Worm (Caenorhabditis elegans) whole organism, L3 larva: Measurements from ENCODE around the gene F17A9.4.

Experiments
- R02D3.7 ChIP-seq: fragments of 150-350 bp; optimal IDR thresholded peaks from 2 replicates; lab custom pipeline; 2014; ENCODE audit warnings: missing biosample characterization, missing genetic modification characterization
- ZK546.5 ChIP-seq: sonication (generic microtip); optimal IDR thresholded peaks from 2 replicates; lab custom pipeline; 2017; ENCODE audit warnings: missing biosample characterization, missing genetic modification characterization
- aly-2 ChIP-seq: fragments of 150-350 bp; optimal IDR thresholded peaks from 2 replicates; lab custom pipeline; 2014; ENCODE audit warnings: missing biosample characterization, missing genetic modification characterization
- ama-1 ChIP-seq: fragments of 150-350 bp; optimal IDR thresholded peaks from 2 replicates; lab custom pipeline; 2018
- ceh-16 ChIP-seq: sonication (generic microtip); optimal IDR thresholded peaks from 2 replicates; lab custom pipeline; 2017; ENCODE audit warnings: missing biosample characterization, missing genetic modification characterization
- ceh-82 ChIP-seq: fragments of 150-350 bp; optimal IDR thresholded peaks from 2 replicates; lab custom pipeline; 2014; ENCODE audit warnings: missing biosample characterization, missing genetic modification characterization
- ceh-9 ChIP-seq: sonication (generic microtip); optimal IDR thresholded peaks from 2 replicates; lab custom pipeline; 2018; ENCODE audit warnings: missing biosample characterization, missing genetic modification characterization
- daf-12 ChIP-seq: fragments of 150-350 bp; optimal IDR thresholded peaks from 2 replicates; lab custom pipeline; 2014; ENCODE audit warnings: missing biosample characterization, missing genetic modification reagents, missing genetic modification characterization
- egl-27 ChIP-seq: sonication (generic microtip); optimal IDR thresholded peaks from 4 replicates; lab custom pipeline; 2017; ENCODE audit warnings: missing biosample characterization, missing genetic modification reagents, missing genetic modification characterization
- elt-1 ChIP-seq: fragments of 150-350 bp; optimal IDR thresholded peaks from 2 replicates; lab custom pipeline; 2014; ENCODE audit warnings: missing biosample characterization, missing genetic modification characterization
- elt-2 ChIP-seq: sonication (generic microtip); optimal IDR thresholded peaks from 2 replicates; lab custom pipeline; 2016; ENCODE audit warnings: missing genetic modification reagents, mild to moderate bottlenecking, missing genetic modification characterization, missing compliant biosample characterization
- elt-3 ChIP-seq, 3 experiments: fragments of 150-350 bp in 1 of 3; sonication (generic microtip) in 2 of 3; optimal IDR thresholded peaks; 2 replicates in 2 of 3; 4 replicates in 1 of 3; lab custom pipeline; 2014 to 2017; ENCODE audit warnings: missing biosample characterization in 3 of 3, missing genetic modification characterization in 3 of 3
- eor-1 ChIP-seq, 2 experiments: fragments of 150-350 bp; optimal IDR thresholded peaks; 2 replicates each; lab custom pipeline; 2014 to 2018; ENCODE audit warnings: missing biosample characterization in 2 of 2, missing genetic modification characterization in 2 of 2
- fkh-10 ChIP-seq: sonication (generic microtip); optimal IDR thresholded peaks from 2 replicates; lab custom pipeline; 2017; ENCODE audit warnings: missing biosample characterization, missing genetic modification reagents, missing genetic modification characterization
- fkh-2 ChIP-seq: fragments of 150-350 bp; optimal IDR thresholded peaks from 2 replicates; lab custom pipeline; 2014; ENCODE audit warnings: missing biosample characterization, missing genetic modification reagents, missing genetic modification characterization
- fos-1 ChIP-seq: fragments of 150-350 bp; optimal IDR thresholded peaks from 2 replicates; lab custom pipeline; 2014; ENCODE audit warnings: missing biosample characterization, missing genetic modification characterization
- hmg-11 ChIP-seq: sonication (generic microtip); optimal IDR thresholded peaks from 2 replicates; lab custom pipeline; 2016; ENCODE audit warnings: missing genetic modification characterization, missing compliant biosample characterization
- jun-1 ChIP-seq: fragments of 150-350 bp; optimal IDR thresholded peaks from 2 replicates; lab custom pipeline; 2014; ENCODE audit warnings: missing biosample characterization, missing genetic modification reagents, missing genetic modification characterization
- lin-15B ChIP-seq: fragments of 150-350 bp; optimal IDR thresholded peaks from 2 replicates; lab custom pipeline; 2014; ENCODE audit warnings: missing biosample characterization, missing genetic modification characterization
- lin-39 ChIP-seq: fragments of 150-350 bp; optimal IDR thresholded peaks from 2 replicates; lab custom pipeline; 2018; ENCODE audit warnings: missing biosample characterization, missing genetic modification reagents, missing genetic modification characterization
- lsy-12 ChIP-seq: sonication (generic microtip); optimal IDR thresholded peaks from 2 replicates; lab custom pipeline; 2016; ENCODE audit warnings: mild to moderate bottlenecking, missing genetic modification characterization, missing compliant biosample characterization
- mdl-1 ChIP-seq: fragments of 150-350 bp; optimal IDR thresholded peaks from 2 replicates; lab custom pipeline; 2014; ENCODE audit warnings: missing biosample characterization, missing genetic modification characterization
- mml-1 ChIP-seq: fragments of 150-350 bp; sonication (generic microtip); optimal IDR thresholded peaks from 3 replicates; lab custom pipeline; 2014; ENCODE audit warnings: missing biosample characterization, missing genetic modification characterization
- nfya-1 ChIP-seq: sonication (generic microtip); optimal IDR thresholded peaks from 2 replicates; lab custom pipeline; 2017; ENCODE audit warnings: missing genetic modification characterization, mild to moderate bottlenecking, missing compliant biosample characterization, antibody characterized with exemption, moderate library complexity; ENCODE audit not compliant: insufficient read depth
- nhr-11 ChIP-seq: fragments of 150-350 bp; optimal IDR thresholded peaks from 2 replicates; lab custom pipeline; 2014; ENCODE audit warnings: missing biosample characterization, missing genetic modification characterization
- nhr-12 ChIP-seq: fragments of 150-350 bp; optimal IDR thresholded peaks from 2 replicates; lab custom pipeline; 2014; ENCODE audit warnings: missing biosample characterization, missing genetic modification characterization
- nhr-237 ChIP-seq: fragments of 150-350 bp; optimal IDR thresholded peaks from 2 replicates; lab custom pipeline; 2014; ENCODE audit warnings: missing biosample characterization, missing genetic modification characterization
- nhr-25 ChIP-seq: sonication (generic microtip); optimal IDR thresholded peaks from 2 replicates; lab custom pipeline; 2017; ENCODE audit warnings: missing biosample characterization, missing genetic modification characterization
- nhr-28 ChIP-seq: fragments of 150-350 bp; optimal IDR thresholded peaks from 2 replicates; lab custom pipeline; 2014; ENCODE audit warnings: missing biosample characterization, missing genetic modification characterization
- nhr-43 ChIP-seq: sonication (generic microtip); optimal IDR thresholded peaks from 2 replicates; lab custom pipeline; 2016; ENCODE audit warnings: mild to moderate bottlenecking, missing genetic modification characterization, missing compliant biosample characterization; ENCODE audit not compliant: poor library complexity, severe bottlenecking
- nhr-67 ChIP-seq: fragments of 150-350 bp; optimal IDR thresholded peaks from 2 replicates; lab custom pipeline; 2014; ENCODE audit warnings: missing biosample characterization, missing genetic modification characterization
- nhr-76 ChIP-seq: fragments of 150-350 bp; sonication (generic microtip); optimal IDR thresholded peaks from 5 replicates; lab custom pipeline; 2014; ENCODE audit warnings: missing biosample characterization, missing genetic modification characterization
- nhr-77 ChIP-seq: fragments of 150-350 bp; optimal IDR thresholded peaks from 2 replicates; lab custom pipeline; 2014; ENCODE audit warnings: missing biosample characterization, missing genetic modification characterization
- pha-4 ChIP-seq: fragments of 150-350 bp; optimal IDR thresholded peaks from 2 replicates; lab custom pipeline; 2014; ENCODE audit warnings: missing biosample characterization, missing genetic modification reagents, missing genetic modification characterization
- pqm-1 ChIP-seq: fragments of 150-350 bp; optimal IDR thresholded peaks from 2 replicates; lab custom pipeline; 2017; ENCODE audit warnings: missing biosample characterization, missing genetic modification characterization, inconsistent platforms
- snpc-4 ChIP-seq: fragments of 150-350 bp; optimal IDR thresholded peaks from 2 replicates; lab custom pipeline; 2014; ENCODE audit warnings: missing biosample characterization, missing genetic modification characterization
- tbx-2 ChIP-seq: sonication (generic microtip); optimal IDR thresholded peaks from 2 replicates; lab custom pipeline; 2016; ENCODE audit warnings: mild to moderate bottlenecking, missing genetic modification characterization, missing compliant biosample characterization
- unc-62 ChIP-seq: fragments of 150-350 bp; sonication (generic microtip); optimal IDR thresholded peaks from 4 replicates; lab custom pipeline; 2014; ENCODE audit warnings: missing biosample characterization, missing genetic modification reagents, missing genetic modification characterization
- zag-1 ChIP-seq: fragments of 150-350 bp; optimal IDR thresholded peaks from 2 replicates; lab custom pipeline; 2014; ENCODE audit warnings: missing biosample characterization, missing genetic modification characterization
- ztf-11 ChIP-seq: fragments of 150-350 bp; optimal IDR thresholded peaks from 2 replicates; lab custom pipeline; 2014; ENCODE audit warnings: missing biosample characterization, missing genetic modification characterization
- ztf-4 ChIP-seq: fragments of 150-350 bp; optimal IDR thresholded peaks from 2 replicates; lab custom pipeline; 2014; ENCODE audit warnings: missing biosample characterization, missing genetic modification characterization

The F17A9.4 gene

ce11 chrV:6121659-6122058 is 11.2 kb upstream of the F17A9.4 start:
- no peak for TF ChIP-seq lsy-12
- no peak for TF ChIP-seq nhr-237 (tag; lab: Kevin White, UChicago)
- no peak for TF ChIP-seq lin-15B (tag; lab: Kevin White, UChicago)
- no peak for TF ChIP-seq pqm-1 (tag; lab: Kevin White, UChicago)
- TF ChIP-seq nhr-25 (tag; lab: Kevin White, UChicago), result no peak
- no peak for TF ChIP-seq daf-12 (tag; lab: Kevin White, UChicago)
- no peak for TF ChIP-seq mdl-1
- TF ChIP-seq hmg-11, result no peak

DNA sequence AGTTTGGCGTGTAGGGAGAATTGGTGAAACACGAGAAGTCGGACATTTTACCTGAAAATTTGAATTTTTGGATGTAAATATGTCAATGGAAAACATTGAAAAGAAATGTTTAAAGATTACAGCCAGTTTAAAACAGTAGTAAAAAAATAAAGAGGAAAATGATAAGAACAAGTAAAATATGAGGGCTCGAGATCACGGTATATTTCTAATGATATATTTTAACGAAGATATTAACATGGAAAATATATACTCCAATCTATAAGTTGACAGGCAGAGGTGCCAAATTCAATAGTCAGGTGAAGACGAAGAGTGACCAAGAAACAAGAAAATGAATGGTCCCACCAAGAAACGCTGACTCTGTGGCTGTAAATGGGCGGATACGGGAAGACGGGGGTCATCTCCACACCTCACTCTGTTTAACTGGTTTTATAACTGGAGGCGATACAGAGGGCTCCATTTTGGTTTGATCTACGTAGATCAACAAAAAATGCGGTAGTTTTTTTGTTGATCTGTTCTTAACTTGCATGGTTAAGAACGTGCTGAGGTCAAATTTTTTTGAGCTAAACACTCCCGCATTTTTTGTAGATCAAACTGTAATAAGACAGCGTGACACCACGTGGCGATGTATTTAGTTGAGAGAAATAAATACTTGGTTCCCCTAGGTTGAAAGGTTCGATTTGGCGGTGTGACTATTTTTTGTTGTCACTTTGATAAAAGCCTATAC is 9.9 kb upstream of the F17A9.4 start, which contains the start of gene ceh-49:
Gene ceh-49, minus strand, starts transcription at position 51 of the 724 bp plus-strand sequence.
- TF ChIP-seq fkh-10 (GFP tag; lab: Kevin White, UChicago) (no peak), nhr-76 (tag; lab: Kevin White, UChicago) (no peak), eor-1 (tag; optimal IDR thresholded peaks at IDR 0.05; lab: Kevin White, UChicago) (no peak), lsy-12 (no peak), pqm-1 (tag; lab: Kevin White, UChicago) (no peak), elt-3 (tag; optimal IDR thresholded peaks at IDR 0.05; lab: Kevin White, UChicago) (no peak), nhr-67 (tag; lab: Kevin White, UChicago) (no peak), nhr-43 (no peak), ZK546.5 (tag; lab: Kevin White, UChicago) (no peak), unc-62 (no peak), nhr-237 (tag; lab: Kevin White, UChicago) (no peak), elt-2 (no peak), hmg-11 (no peak), nhr-28 (no peak)

ce11 chrV:6117013-6117412 is 6.6 kb upstream of the F17A9.4 start:
- TF ChIP-seq daf-12 (tag; lab: Kevin White, UChicago) (no peak), lin-15B (tag; lab: Kevin White, UChicago) (no peak), hmg-11 (no peak), elt-2 (no peak), pha-4 (tag; lab: Kevin White, UChicago) (no peak), nhr-67 (tag; lab: Kevin White, UChicago) (no peak), eor-1 (tag; optimal IDR thresholded peaks at IDR 0.05; lab: Kevin White, UChicago) (no peak), ZK546.5 (tag; lab: Kevin White, UChicago) (no peak), aly-2 (tag; lab: Kevin White, UChicago) (no peak), elt-3 (tag; optimal IDR thresholded peaks at IDR 0.05; lab: Kevin White, UChicago) (no peak), nhr-12 (tag; lab: Kevin White, UChicago) (no peak), ceh-82 (tag; lab: Kevin White, UChicago) (no peak), ztf-4 (tag; lab: Kevin White, UChicago) (no peak)

DNA sequence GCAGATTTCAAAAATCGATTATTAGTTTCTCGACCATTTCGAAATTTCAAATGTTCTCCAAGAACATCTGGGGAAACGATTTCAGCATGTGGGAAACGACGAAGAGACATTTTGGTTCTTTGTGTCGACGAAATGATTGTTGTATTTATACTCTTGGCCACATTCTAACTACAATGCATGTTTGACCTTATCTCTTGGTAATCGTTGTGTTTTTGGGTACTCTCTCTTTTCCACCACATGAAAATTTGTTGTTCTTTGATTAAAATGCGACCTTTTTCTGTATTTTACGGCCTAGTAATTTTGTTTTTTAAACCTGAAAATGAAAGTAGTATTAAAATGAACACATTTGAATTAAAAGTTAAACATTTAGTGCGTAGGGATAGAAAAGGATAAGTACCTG is 2.4 kb upstream of the F17A9.4 start, which contains the start of gene F17A9.5:
Gene F17A9.5, minus strand, starts transcription at position 175 of the 400 bp plus-strand sequence.
- TF ChIP-seq ztf-11 (tag; lab: Kevin White, UChicago) (no peak), mml-1 (no peak), ceh-16 (no peak), elt-2 (no peak), nhr-77 (tag; lab: Kevin White, UChicago) (no peak), elt-3 (tag; optimal IDR thresholded peaks at IDR 0.05; lab: Kevin White, UChicago) (no peak), nhr-43 (no peak), ceh-82 (tag; lab: Kevin White, UChicago) (no peak), jun-1 (no peak), egl-27 (tag; lab: Kevin White, UChicago) (no peak), nhr-67 (tag; lab: Kevin White, UChicago) (no peak), nhr-25 (tag; lab: Kevin White, UChicago) (no peak), nhr-237 (tag; lab: Kevin White, UChicago) (no peak), lin-39 (tag; lab: Kevin White, UChicago) (no peak), nhr-76 (tag; lab: Kevin White, UChicago) (no peak), pqm-1 (tag; lab: Kevin White, UChicago) (no peak)

ce11 chrV:6107474-6107873 is 3.0 kb downstream of the F17A9.4 start, which contains the start of gene cwf-19L1:
Gene cwf-19L1 (plus strand): TSS chrV:6107828.
- TF ChIP-seq fkh-2 (no peak), elt-2 (no peak), fos-1 (tag; lab: Kevin White, UChicago) (no peak), nfya-1 (tag; lab: Kevin White, UChicago) (peak; percentile 89), ama-1 (lab: Kevin White, UChicago) (peak; percentile 28), R02D3.7 (tag; lab: Kevin White, UChicago) (peak; percentile 90), nhr-11 (tag; lab: Kevin White, UChicago) (no peak), nhr-76 (tag; lab: Kevin White, UChicago) (no peak), snpc-4 (tag; lab: Kevin White, UChicago) (peak; percentile 64), mml-1 (no peak), nhr-12 (tag; lab: Kevin White, UChicago) (no peak), mdl-1 (no peak), elt-3 (tag; optimal IDR thresholded peaks at IDR 0.05; lab: Kevin White, UChicago) (no peak), tbx-2 (tag; lab: Kevin White, UChicago) (peak; percentile 21), nhr-28 (no peak), nhr-25 (tag; lab: Kevin White, UChicago) (peak; percentile 20), ceh-9 (tag; lab: Kevin White, UChicago) (no peak), ceh-82 (tag; lab: Kevin White, UChicago) (no peak), elt-1 (no peak), lin-39 (tag; lab: Kevin White, UChicago) (peak; percentile 2), hmg-11 (peak; percentile 60), zag-1 (no peak), lin-15B (tag; lab: Kevin White, UChicago) (peak; percentile 79)
